Worm (Caenorhabditis elegans) whole organism, L1 larva: ENCODE results near the gene C54F6.12.

Experiments used
- C04F5.9 ChIP-seq: sonication (generic microtip); optimal IDR thresholded peaks from 2 replicates; lab custom pipeline; 2016; ENCODE audit warnings: missing genetic modification characterization, missing compliant biosample characterization
- ceh-82 ChIP-seq, 3 experiments: fragments of 150-350 bp in 1 of 3; sonication (generic microtip) in 2 of 3; optimal IDR thresholded peaks; 2 replicates each; lab custom pipeline; 2014 to 2017; ENCODE audit warnings: missing biosample characterization in 3 of 3, missing genetic modification characterization in 3 of 3
- fkh-8 ChIP-seq: sonication (generic microtip); optimal IDR thresholded peaks from 2 replicates; lab custom pipeline; 2016; ENCODE audit warnings: mild to moderate bottlenecking, missing genetic modification characterization, missing compliant biosample characterization
- mdl-1 ChIP-seq, 2 experiments: fragments of 150-350 bp; optimal IDR thresholded peaks; 2 replicates each; lab custom pipeline; 2014 to 2017; ENCODE audit warnings: missing biosample characterization in 2 of 2, missing genetic modification characterization in 2 of 2, inconsistent platforms in 1 of 2
- mep-1 ChIP-seq: fragments of 150-350 bp; optimal IDR thresholded peaks from 2 replicates; lab custom pipeline; 2014; ENCODE audit warnings: missing biosample characterization, missing genetic modification characterization
- nhr-11 ChIP-seq: fragments of 150-350 bp; optimal IDR thresholded peaks from 2 replicates; lab custom pipeline; 2014; ENCODE audit warnings: missing biosample characterization, missing genetic modification characterization
- pax-3 ChIP-seq: fragments of 200-800 bp; sonication (Bioruptor generic); optimal IDR thresholded peaks from 2 replicates; lab custom pipeline; 2018; ENCODE audit warnings: mild to moderate bottlenecking, missing genetic modification characterization, moderate library complexity, missing compliant biosample characterization
- unc-62 ChIP-seq: fragments of 150-350 bp; optimal IDR thresholded peaks from 2 replicates; lab custom pipeline; 2014; ENCODE audit warnings: missing biosample characterization, missing genetic modification reagents, missing genetic modification characterization

- TF ChIP-seq mep-1 (tag; lab: Kevin White, UChicago) (no peak), mdl-1 (tag; optimal IDR thresholded peaks at IDR 0.05; lab: Kevin White, UChicago) (no peak), unc-62 (GFP tag; lab: Kevin White, UChicago) (no peak), C04F5.9 (tag; lab: Kevin White, UChicago) (no peak), ceh-82 (tag; optimal IDR thresholded peaks at IDR 0.05; lab: Kevin White, UChicago) (no peak), pax-3 (tag; lab: Kevin White, UChicago) (no peak), fkh-8 (tag; lab: Kevin White, UChicago) (no peak), nhr-11 (tag; lab: Kevin White, UChicago) (no peak)
Measured at ce11 chrV:7548017-7548416, 10.1 kb upstream of the C54F6.12 start.
